Fruit fly (Drosophila melanogaster) whole organism, pupa: ENCODE data around the gene Pburs.

ENCODE experiments used
- CG14655 ChIP-seq: fragments of 200-800 bp; sonication (Bioruptor generic); optimal IDR thresholded peaks from 3 replicates; lab custom pipeline; 2017; ENCODE audit warnings: mild to moderate bottlenecking, missing biosample characterization, missing genetic modification reagents, missing genetic modification characterization
- CG15710 ChIP-seq: fragments of 200-800 bp; sonication (Bioruptor generic); optimal IDR thresholded peaks from 2 replicates; lab custom pipeline; 2018; ENCODE audit warnings: missing biosample characterization, mild to moderate bottlenecking, missing genetic modification characterization, moderate library complexity
- CG34367 ChIP-seq: fragments of 200-800 bp; sonication (Bioruptor generic); optimal IDR thresholded peaks from 2 replicates; lab custom pipeline; 2018; ENCODE audit warnings: missing biosample characterization, mild to moderate bottlenecking, missing genetic modification characterization
- CG8159 ChIP-seq: fragments of 200-800 bp; sonication (Bioruptor generic); optimal IDR thresholded peaks from 3 replicates; lab custom pipeline; 2018; ENCODE audit warnings: missing biosample characterization, mild to moderate bottlenecking, missing genetic modification characterization, moderate library complexity
- EcR ChIP-seq: fragments of 200-800 bp; sonication (Bioruptor generic); optimal IDR thresholded peaks from 3 replicates; lab custom pipeline; 2019; ENCODE audit warnings: missing biosample characterization, missing genetic modification characterization, mild to moderate bottlenecking, moderate library complexity, missing genetic modification reagents
- Pif1B ChIP-seq: fragments of 200-800 bp; sonication (Bioruptor generic); optimal IDR thresholded peaks from 3 replicates; lab custom pipeline; 2016; ENCODE audit warnings: missing biosample characterization, missing genetic modification characterization
- Snoo ChIP-seq: fragments of 200-800 bp; sonication (Bioruptor generic); optimal IDR thresholded peaks from 3 replicates; lab custom pipeline; 2017; ENCODE audit warnings: missing biosample characterization, mild to moderate bottlenecking, missing genetic modification characterization, inconsistent platforms
- fd96Ca ChIP-seq: fragments of 200-800 bp; sonication (Bioruptor generic); IDR thresholded peaks from 3 replicates; pipeline ENCODE4 v1.3.6; 2022; ENCODE audit warnings: missing biosample characterization, missing genetic modification characterization

- TF ChIP-seq Snoo = no peak
- TF ChIP-seq fd96Ca = 0 out of 3 replicates have a peak, but pooled peaks have one; percentile 39
- no peak for TF ChIP-seq Pif1B
- peak; percentile 63 for TF ChIP-seq CG14655 (GFP tag; lab: Kevin White, UChicago)
- TF ChIP-seq CG15710 (tag; lab: Kevin White, UChicago) = no peak
- peak; percentile 3 for TF ChIP-seq CG8159 (tag; lab: Kevin White, UChicago)
- TF ChIP-seq EcR (GFP tag; lab: Kevin White, UChicago) = no peak
- no peak for TF ChIP-seq CG34367
Observed at dm6 chr2L:14451286-14451685, 34.2 kb upstream of the Pburs start.
